Worm (Caenorhabditis elegans): ENCODE results near the gene W04G3.5.

DNA sequence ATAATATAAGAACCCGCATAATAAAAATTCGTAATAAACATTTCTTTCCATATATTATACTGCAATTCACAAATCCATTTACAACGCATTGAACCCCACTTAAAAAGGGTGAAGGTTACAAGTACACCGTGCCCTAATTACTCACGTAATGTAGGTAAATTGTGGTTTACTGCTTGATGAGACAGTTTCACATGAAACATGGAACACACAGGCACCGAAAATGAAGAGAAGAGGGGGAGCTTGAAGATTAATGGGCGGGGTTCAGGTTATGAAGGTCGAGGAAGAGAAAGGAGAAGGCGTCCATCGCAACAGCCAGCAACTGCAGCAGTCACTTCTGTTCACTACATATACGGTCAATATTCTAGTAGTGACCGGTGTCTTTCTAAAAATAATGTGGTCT is 13.7 kb upstream of the W04G3.5 start, which contains the start of gene lpr-6:
- TF ChIP-seq lin-13 (GFP tag; optimal IDR thresholded peaks at IDR 0.05) (no peak), lin-39 (tag; optimal IDR thresholded peaks at IDR 0.05) (no peak), snpc-4 (tag; optimal IDR thresholded peaks at IDR 0.05) (no peak), sma-9 (GFP tag; optimal IDR thresholded peaks at IDR 0.05) (no peak), sma-9 (tag; optimal IDR thresholded peaks at IDR 0.05) (no peak), aly-2 (tag; optimal IDR thresholded peaks at IDR 0.05) (no peak), unc-62 (GFP tag; optimal IDR thresholded peaks at IDR 0.05) (no peak)
